Fruit fly (Drosophila melanogaster): ENCODE measurements around the gene CG6959.

Gene CG6959

dm6 chr3R:11869169-11869568 is at the start of gene CG6959:
Gene CG6959, minus strand, starts transcription at chr3R:11869460.
- TF ChIP-seq CG6163 (GFP tag; IDR thresholded peaks at IDR 0.05) (peak; percentile 55; the same call in 1 of the 3 replicates), Lpt (GFP tag; optimal IDR thresholded peaks at IDR 0.05) (no peak), Hr38 (GFP tag; optimal IDR thresholded peaks at IDR 0.05) (no peak), CG6276 (GFP tag; optimal IDR thresholded peaks at IDR 0.05) (no peak), Eip93F (GFP tag; optimal IDR thresholded peaks at IDR 0.05) (no peak), CG34406 (GFP tag; optimal IDR thresholded peaks at IDR 0.05) (no peak), CG6808 (GFP tag; optimal IDR thresholded peaks at IDR 0.05) (no peak), Ets96B (tag; optimal IDR thresholded peaks at IDR 0.05) (no peak), fd85E (GFP tag; optimal IDR thresholded peaks at IDR 0.05) (no peak), Eip78C (GFP tag) (peak; percentile 65), net (GFP tag; optimal IDR thresholded peaks at IDR 0.05) (peak; percentile 28), achi (GFP tag; optimal IDR thresholded peaks at IDR 0.05) (no peak), CG3919 (GFP tag; optimal IDR thresholded peaks at IDR 0.05) (no peak), salr (GFP tag; optimal IDR thresholded peaks at IDR 0.05) (no peak), Ets21C (GFP tag; optimal IDR thresholded peaks at IDR 0.05) (no peak), CG6854 (GFP tag; optimal IDR thresholded peaks at IDR 0.05) (no peak), CG10631 (GFP tag; optimal IDR thresholded peaks at IDR 0.05) (no peak), Sox14 (GFP tag; optimal IDR thresholded peaks at IDR 0.05) (peak; percentile 48), CG8119 (GFP tag; IDR thresholded peaks at IDR 0.05) (no peak; the same call in 2 of the 3 replicates), CG31627 (GFP tag; optimal IDR thresholded peaks at IDR 0.05) (no peak), CG11762 (GFP tag; optimal IDR thresholded peaks at IDR 0.05; ENCODE audit: insufficient read depth) (no peak), Eip75B (GFP tag; optimal IDR thresholded peaks at IDR 0.05) (no peak), CG10669 (GFP tag; optimal IDR thresholded peaks at IDR 0.05) (peak; percentile 2), spab (GFP tag; optimal IDR thresholded peaks at IDR 0.05) (no peak), Sox15 (GFP tag; optimal IDR thresholded peaks at IDR 0.05) (no peak), fkh (GFP tag; optimal IDR thresholded peaks at IDR 0.05) (peak; percentile 56), CG7368 (GFP tag; optimal IDR thresholded peaks at IDR 0.05) (no peak), esn (GFP tag; optimal IDR thresholded peaks at IDR 0.05) (peak; percentile 16), OdsH (GFP tag; optimal IDR thresholded peaks at IDR 0.05) (no peak), CG15336 (GFP tag; IDR thresholded peaks at IDR 0.05) (peak; percentile 23; the same call in 1 of the 2 replicates), Hr39 (GFP tag; optimal IDR thresholded peaks at IDR 0.05) (no peak), CG8632 (GFP tag; optimal IDR thresholded peaks at IDR 0.05) (no peak), CG32006 (GFP tag; optimal IDR thresholded peaks at IDR 0.05) (no peak), CG4318 (GFP tag; optimal IDR thresholded peaks at IDR 0.05) (no peak), Gug (GFP tag; IDR thresholded peaks at IDR 0.05) (peak; percentile 13; the same call in 1 of the 2 replicates), dac (GFP tag; optimal IDR thresholded peaks at IDR 0.05) (no peak), lz (GFP tag; optimal IDR thresholded peaks at IDR 0.05) (no peak), Smox (GFP tag; optimal IDR thresholded peaks at IDR 0.05) (no peak), fd59A (GFP tag; optimal IDR thresholded peaks at IDR 0.05) (no peak), ss (GFP tag; optimal IDR thresholded peaks at IDR 0.05) (no peak), cyc (GFP tag; optimal IDR thresholded peaks at IDR 0.05) (no peak), CG1621 (tag; optimal IDR thresholded peaks at IDR 0.05) (peak; percentile 8), eg (GFP tag; IDR thresholded peaks at IDR 0.05) (peak; percentile 64), CG11902 (GFP tag; optimal IDR thresholded peaks at IDR 0.05) (no peak), dsx (GFP tag; optimal IDR thresholded peaks at IDR 0.05; ENCODE audit: poor library complexity, severe bottlenecking) (peak; percentile 20), CG9139 (GFP tag; optimal IDR thresholded peaks at IDR 0.05) (no peak), CG6792 (GFP tag; optimal IDR thresholded peaks at IDR 0.05) (no peak), CG3032 (tag; optimal IDR thresholded peaks at IDR 0.05) (no peak), CG8319 (GFP tag; optimal IDR thresholded peaks at IDR 0.05) (no peak), Met (GFP tag; optimal IDR thresholded peaks at IDR 0.05) (no peak), Hr4 (GFP tag; optimal IDR thresholded peaks at IDR 0.05) (no peak), Blimp-1 (GFP tag; optimal IDR thresholded peaks at IDR 0.05) (no peak), CG11294 (GFP tag; IDR thresholded peaks at IDR 0.05) (no peak; the same call in 1 of the 2 replicates)

Data from whole organism, prepupa.